Worm (Caenorhabditis elegans) whole organism, late embryonic: ENCODE results near the gene C04E6.12.

ENCODE experiments used
- F13H6.1 ChIP-seq: sonication (generic microtip); optimal IDR thresholded peaks from 2 replicates; lab custom pipeline; 2016; ENCODE audit warnings: missing genetic modification characterization, missing compliant biosample characterization
- ceh-2 ChIP-seq: sonication (generic microtip); optimal IDR thresholded peaks from 2 replicates; lab custom pipeline; 2016; ENCODE audit warnings: missing genotype, missing genetic modification characterization, missing compliant biosample characterization
- che-1 ChIP-seq: sonication (generic microtip); optimal IDR thresholded peaks from 2 replicates; lab custom pipeline; 2016; ENCODE audit warnings: mild to moderate bottlenecking, missing genetic modification characterization, missing compliant biosample characterization
- dmd-4 ChIP-seq: sonication (generic microtip); optimal IDR thresholded peaks from 2 replicates; lab custom pipeline; 2016; ENCODE audit warnings: borderline replicate concordance, missing genetic modification characterization, missing compliant biosample characterization
- fkh-6 ChIP-seq: sonication (generic microtip); optimal IDR thresholded peaks from 2 replicates; lab custom pipeline; 2016; ENCODE audit warnings: missing genetic modification characterization, missing compliant biosample characterization
- pha-2 ChIP-seq: sonication (generic microtip); optimal IDR thresholded peaks from 2 replicates; lab custom pipeline; 2017; ENCODE audit warnings: mild to moderate bottlenecking, missing genetic modification characterization, missing compliant biosample characterization
- sdc-2 ChIP-seq: sonication (generic microtip); optimal IDR thresholded peaks from 2 replicates; lab custom pipeline; 2016; ENCODE audit warnings: missing genotype, missing genetic modification characterization, missing compliant biosample characterization
- unc-3 ChIP-seq, 2 experiments: fragments of 200-800 bp in 1 of 2; sonication (Bioruptor generic) in 1 of 2; sonication (generic microtip) in 1 of 2; conservative IDR thresholded peaks in 1 of 2; optimal IDR thresholded peaks in 1 of 2; 2 replicates each; pipeline versions ENCODE4 v1.3.6 to Lab custom; 2016 to 2022; ENCODE audit warnings: missing compliant biosample characterization in 2 of 2, missing genetic modification characterization in 2 of 2, missing genetic modification reagents in 1 of 2

- TF ChIP-seq che-1 = no peak
- TF ChIP-seq unc-3 (GFP tag; conservative IDR thresholded peaks at IDR 0.05; lab: Robert Waterston, UW) = no peak
- no peak for TF ChIP-seq unc-3 (tag; optimal IDR thresholded peaks at IDR 0.05; lab: Kevin White, UChicago)
- TF ChIP-seq ceh-2 (tag; lab: Kevin White, UChicago) = no peak
- no peak for TF ChIP-seq dmd-4 (tag; lab: Kevin White, UChicago)
- no peak for TF ChIP-seq pha-2 (tag; lab: Kevin White, UChicago)
- TF ChIP-seq sdc-2 (tag; lab: Kevin White, UChicago) = no peak
- TF ChIP-seq F13H6.1 (tag; lab: Kevin White, UChicago) = no peak
- TF ChIP-seq fkh-6 = no peak
Observed at ce11 chrV:5936691-5937090, 16.9 kb upstream of the C04E6.12 start, which contains the start of the genes M03F8.5 and M03F8.7.
